Worm (Caenorhabditis elegans) whole organism, young adult: ENCODE data around the gene C25A8.1.

Experiments used
- C17E4.6 ChIP-seq: fragments of 200-800 bp; sonication (Bioruptor generic); IDR thresholded peaks from 2 replicates; pipeline ENCODE4 v1.3.6; 2022; ENCODE audit warnings: missing genetic modification reagents, missing genetic modification characterization, missing compliant biosample characterization
- F10E7.11 ChIP-seq: sonication (generic microtip); optimal IDR thresholded peaks from 2 replicates; lab custom pipeline; 2017; ENCODE audit warnings: mild to moderate bottlenecking, missing genetic modification characterization, moderate library complexity, missing compliant biosample characterization
- F33H1.4 ChIP-seq: fragments of 200-800 bp; sonication (Bioruptor generic); IDR thresholded peaks from 2 replicates; pipeline ENCODE4 v1.3.6; 2022; ENCODE audit warnings: missing genetic modification reagents, missing genetic modification characterization, missing compliant biosample characterization
- F49E8.2 ChIP-seq: sonication (generic microtip); optimal IDR thresholded peaks from 3 replicates; lab custom pipeline; 2017; ENCODE audit warnings: missing genetic modification characterization, mild to moderate bottlenecking, missing compliant biosample characterization, antibody characterized with exemption, moderate library complexity; ENCODE audit not compliant: insufficient read depth
- K11D2.4 ChIP-seq: fragments of 200-800 bp; sonication (Bioruptor generic); IDR thresholded peaks from 2 replicates; pipeline ENCODE4 v1.3.6; 2022; ENCODE audit warnings: missing genetic modification reagents, missing genetic modification characterization, missing compliant biosample characterization
- Y67H2A.10 ChIP-seq: fragments of 200-800 bp; sonication (Bioruptor generic); conservative IDR thresholded peaks from 2 replicates; pipeline ENCODE4 v1.3.6; 2022; ENCODE audit warnings: missing genetic modification reagents, missing genetic modification characterization, missing compliant biosample characterization
- Y79H2A.3 ChIP-seq: fragments of 200-800 bp; sonication (Bioruptor generic); conservative IDR thresholded peaks from 2 replicates; pipeline ENCODE4 v1.3.6; 2022; ENCODE audit warnings: missing genetic modification reagents, missing genetic modification characterization, missing compliant biosample characterization
- ZK185.1 ChIP-seq: sonication (generic microtip); optimal IDR thresholded peaks from 2 replicates; lab custom pipeline; 2016; ENCODE audit warnings: mild to moderate bottlenecking, missing genetic modification characterization, missing compliant biosample characterization; ENCODE audit not compliant: poor library complexity, severe bottlenecking
- akir-1 ChIP-seq: fragments of 200-800 bp; sonication (Bioruptor generic); optimal IDR thresholded peaks from 2 replicates; lab custom pipeline; 2018; ENCODE audit warnings: mild to moderate bottlenecking, missing genetic modification characterization, moderate library complexity, missing compliant biosample characterization
- ama-1 ChIP-seq, 3 experiments: fragments of 150-350 bp in 1 of 3; sonication (generic microtip) in 2 of 3; optimal IDR thresholded peaks; 2 replicates each; lab custom pipeline; 2014 to 2018; ENCODE audit warnings: missing biosample characterization in 2 of 3, missing genetic modification characterization in 2 of 3, missing genetic modification reagents in 2 of 3
- aptf-2 ChIP-seq: fragments of 200-800 bp; sonication (Bioruptor generic); conservative IDR thresholded peaks from 2 replicates; pipeline ENCODE4 v1.3.6; 2022; ENCODE audit warnings: missing genetic modification reagents, missing genetic modification characterization, missing compliant biosample characterization
- aptf-3 ChIP-seq: fragments of 200-800 bp; sonication (Bioruptor generic); IDR thresholded peaks from 2 replicates; pipeline ENCODE4 v1.3.6; 2022; ENCODE audit warnings: missing genetic modification characterization, missing compliant biosample characterization
- attf-3 ChIP-seq: fragments of 200-800 bp; sonication (Bioruptor generic); conservative IDR thresholded peaks from 2 replicates; pipeline ENCODE4 v1.3.6; 2022; ENCODE audit warnings: missing genetic modification reagents, missing genetic modification characterization, missing compliant biosample characterization
- attf-6 ChIP-seq: fragments of 200-800 bp; sonication (Bioruptor generic); IDR thresholded peaks from 2 replicates; pipeline ENCODE4 v1.3.6; 2022; ENCODE audit warnings: missing genetic modification reagents, missing genetic modification characterization, missing compliant biosample characterization
- cebp-2 ChIP-seq: fragments of 200-800 bp; sonication (Bioruptor generic); IDR thresholded peaks from 2 replicates; pipeline ENCODE4 v1.3.6; 2022; ENCODE audit warnings: missing genetic modification characterization, missing compliant biosample characterization
- die-1 ChIP-seq: sonication (generic microtip); optimal IDR thresholded peaks from 2 replicates; lab custom pipeline; 2016; ENCODE audit warnings: missing genotype, mild to moderate bottlenecking, missing genetic modification characterization, missing compliant biosample characterization
- efl-1 ChIP-seq: fragments of 150-350 bp; optimal IDR thresholded peaks from 2 replicates; lab custom pipeline; 2014; ENCODE audit warnings: missing biosample characterization, missing genetic modification reagents, missing genetic modification characterization
- egl-44 ChIP-seq: fragments of 200-800 bp; sonication (Bioruptor generic); IDR thresholded peaks from 2 replicates; pipeline ENCODE4 v1.3.6; 2022; ENCODE audit warnings: missing genetic modification reagents, missing genetic modification characterization, missing compliant biosample characterization
- egrh-3 ChIP-seq: fragments of 200-800 bp; sonication (Bioruptor generic); IDR thresholded peaks from 2 replicates; pipeline ENCODE4 v1.3.6; 2022; ENCODE audit warnings: missing genetic modification reagents, missing genetic modification characterization, missing compliant biosample characterization
- ets-4 ChIP-seq: fragments of 200-800 bp; sonication (Bioruptor generic); optimal IDR thresholded peaks from 2 replicates; lab custom pipeline; 2018; ENCODE audit warnings: mild to moderate bottlenecking, missing genetic modification characterization, missing compliant biosample characterization
- fkh-3 ChIP-seq: sonication (generic microtip); optimal IDR thresholded peaks from 2 replicates; lab custom pipeline; 2016; ENCODE audit warnings: mild to moderate bottlenecking, missing genetic modification characterization, missing compliant biosample characterization
- lsl-1 ChIP-seq: fragments of 200-800 bp; sonication (Bioruptor generic); optimal IDR thresholded peaks from 2 replicates; lab custom pipeline; 2018; ENCODE audit warnings: mild to moderate bottlenecking, missing genetic modification characterization, moderate library complexity, missing compliant biosample characterization
- madf-6 ChIP-seq: fragments of 200-800 bp; sonication (Bioruptor generic); IDR thresholded peaks from 2 replicates; pipeline ENCODE4 v1.3.6; 2022; ENCODE audit warnings: missing genetic modification reagents, missing genetic modification characterization, missing compliant biosample characterization
- madf-8 ChIP-seq: fragments of 200-800 bp; sonication (Bioruptor generic); conservative IDR thresholded peaks from 2 replicates; pipeline ENCODE4 v1.3.6; 2022; ENCODE audit warnings: missing genetic modification reagents, missing genetic modification characterization, missing compliant biosample characterization
- mel-28 ChIP-seq: sonication (generic microtip); optimal IDR thresholded peaks from 2 replicates; lab custom pipeline; 2016; ENCODE audit warnings: borderline replicate concordance, mild to moderate bottlenecking, missing genetic modification characterization, missing compliant biosample characterization
- nhr-90 ChIP-seq: sonication (generic microtip); optimal IDR thresholded peaks from 2 replicates; lab custom pipeline; 2016; ENCODE audit warnings: missing genotype, mild to moderate bottlenecking, missing genetic modification characterization, missing compliant biosample characterization
- rcor-1 ChIP-seq: fragments of 200-800 bp; sonication (Bioruptor generic); IDR thresholded peaks from 2 replicates; pipeline ENCODE4 v1.3.6; 2022; ENCODE audit warnings: missing genetic modification reagents, missing genetic modification characterization, missing compliant biosample characterization
- rpc-1 ChIP-seq, 2 experiments: fragments of 150-350 bp in 1 of 2; sonication (generic microtip) in 1 of 2; optimal IDR thresholded peaks; 2 replicates each; lab custom pipeline; 2014 to 2018; ENCODE audit warnings: missing biosample characterization in 1 of 2, missing genetic modification characterization in 1 of 2, missing genetic modification reagents in 1 of 2, missing genotype in 1 of 2
- snpc-1.1 ChIP-seq: sonication (generic microtip); optimal IDR thresholded peaks from 2 replicates; lab custom pipeline; 2017; ENCODE audit warnings: missing genetic modification characterization, mild to moderate bottlenecking, missing compliant biosample characterization, antibody characterized with exemption, moderate library complexity, missing genotype, missing genetic modification reagents; ENCODE audit not compliant: insufficient read depth
- snpc-3.4 ChIP-seq: sonication (generic microtip); optimal IDR thresholded peaks from 2 replicates; lab custom pipeline; 2017; ENCODE audit warnings: missing genetic modification characterization, mild to moderate bottlenecking, missing compliant biosample characterization, antibody characterized with exemption, moderate library complexity, missing genotype, missing genetic modification reagents
- snpc-4 ChIP-seq, 5 experiments: fragments of 150-350 bp in 1 of 5; sonication (generic microtip) in 4 of 5; optimal IDR thresholded peaks; 2 replicates each; lab custom pipeline; 2014 to 2018; ENCODE audit warnings: missing genetic modification characterization in 5 of 5, missing biosample characterization in 3 of 5, antibody characterized with exemption in 2 of 5, mild to moderate bottlenecking in 2 of 5, missing compliant biosample characterization in 2 of 5, missing genotype in 2 of 5, moderate library complexity in 2 of 5, missing genetic modification reagents in 1 of 5
- unc-62 ChIP-seq: fragments of 150-350 bp; optimal IDR thresholded peaks from 2 replicates; lab custom pipeline; 2014; ENCODE audit warnings: missing biosample characterization, missing genetic modification reagents, missing genetic modification characterization
- ztf-22 ChIP-seq: fragments of 200-800 bp; sonication (Bioruptor generic); optimal IDR thresholded peaks from 2 replicates; lab custom pipeline; 2018; ENCODE audit warnings: mild to moderate bottlenecking, missing genetic modification characterization, moderate library complexity, missing compliant biosample characterization
- ztf-25 ChIP-seq: fragments of 200-800 bp; sonication (Bioruptor generic); IDR thresholded peaks from 2 replicates; pipeline ENCODE4 v1.3.6; 2022; ENCODE audit warnings: missing genetic modification reagents, missing genetic modification characterization, missing compliant biosample characterization
- ztf-26 ChIP-seq: sonication (generic microtip); optimal IDR thresholded peaks from 2 replicates; lab custom pipeline; 2017; ENCODE audit warnings: missing genetic modification characterization, missing compliant biosample characterization

C25A8.1 gene

DNA sequence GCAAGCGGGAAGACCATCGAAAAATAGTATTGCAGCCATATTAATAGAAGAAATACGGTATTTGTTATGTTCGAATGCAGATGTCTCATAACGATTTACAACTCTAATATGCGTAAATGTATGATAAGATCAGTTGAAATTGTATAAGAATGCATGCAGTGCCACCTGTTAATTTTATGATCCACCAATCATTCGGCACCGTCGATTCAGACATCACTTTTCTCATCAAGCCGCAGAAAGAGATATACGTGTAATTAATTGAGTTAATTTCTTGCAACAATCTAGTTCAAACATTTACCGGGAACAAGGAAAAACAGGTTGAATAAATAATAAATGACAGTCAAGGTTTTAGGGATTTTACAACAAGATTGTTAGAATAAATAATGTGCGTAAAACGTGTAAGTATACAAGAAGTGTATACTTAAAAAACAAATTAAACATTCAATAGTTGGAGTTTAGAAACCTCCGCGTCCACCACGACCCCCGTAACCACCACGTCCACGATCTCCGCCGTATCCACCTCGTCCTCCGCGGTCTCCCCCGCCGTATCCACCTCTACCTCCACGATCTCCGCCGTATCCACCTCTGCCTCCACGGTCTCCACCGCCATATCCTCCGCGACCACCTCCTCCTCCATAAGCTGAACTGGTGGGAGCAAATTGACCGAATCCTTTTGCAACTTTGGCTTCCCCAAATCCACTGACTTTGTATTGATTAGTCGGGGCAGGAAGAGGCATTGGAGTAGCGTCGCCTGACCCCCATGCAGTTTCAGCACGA lies 36.6 kb upstream of the C25A8.1 start (continued):
- TF ChIP-seq efl-1 (GFP tag; lab: Kevin White, UChicago), result peak; percentile 0
- TF ChIP-seq attf-6 (GFP tag; lab: Robert Waterston, UW), result peak; percentile 84
- no peak for TF ChIP-seq Y79H2A.3 (GFP tag; lab: Robert Waterston, UW)
- TF ChIP-seq attf-3 (GFP tag; lab: Robert Waterston, UW), result no peak
- TF ChIP-seq Y67H2A.10 (GFP tag; lab: Robert Waterston, UW), result no peak

DNA sequence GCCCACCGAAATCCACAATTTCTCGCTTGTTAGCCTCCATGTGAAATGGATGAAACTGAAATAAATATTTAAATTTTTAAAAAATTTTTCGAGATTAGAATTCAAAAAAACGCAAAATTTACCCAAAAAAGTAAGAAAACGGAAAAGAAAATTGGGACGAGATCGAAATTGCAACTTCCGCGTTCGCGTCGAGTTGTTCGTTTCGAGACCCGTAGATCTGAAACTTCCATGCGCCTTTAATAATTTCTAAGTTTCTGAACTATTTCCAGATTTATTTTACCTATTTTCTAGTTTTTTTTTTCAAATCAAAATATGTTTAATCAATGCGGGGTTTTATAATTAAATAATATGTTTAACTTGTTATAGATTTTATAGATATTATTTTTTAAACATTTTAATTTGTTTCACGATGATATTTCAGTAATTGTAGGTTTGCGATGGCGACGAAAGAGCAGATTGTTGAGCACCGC lies 33.8 kb upstream of the C25A8.1 start, which contains the start of the genes pgl-1 and him-3:
TSS of gene pgl-1 (minus strand) at position 230 of the 470 bp plus-strand sequence.
TSS of gene him-3 (plus strand) at position 420 of the 470 bp plus-strand sequence.
- TF ChIP-seq snpc-4 (GFP tag; optimal IDR thresholded peaks at IDR 0.05; lab: Kevin White, UChicago), result no peak
- TF ChIP-seq snpc-4 (tag; optimal IDR thresholded peaks at IDR 0.05; lab: Kevin White, UChicago), result peak in 2 of 4 experiments; percentile 9 to 17
- peak; percentile 52 for TF ChIP-seq madf-6
- TF ChIP-seq efl-1 (GFP tag; lab: Kevin White, UChicago), result peak; percentile 56
- no peak for TF ChIP-seq F10E7.11
- TF ChIP-seq ztf-25 (GFP tag; lab: Robert Waterston, UW), result no peak
- no peak for TF ChIP-seq unc-62
- peak; percentile 72 for TF ChIP-seq F33H1.4 (GFP tag; lab: Robert Waterston, UW)
- TF ChIP-seq akir-1 (GFP tag; lab: Kevin White, UChicago), result no peak
- TF ChIP-seq egrh-3, result no peak

- no peak for TF ChIP-seq rcor-1 (GFP tag; lab: Robert Waterston, UW)
- TF ChIP-seq madf-6, result peak; percentile 43; the same call in 1 of the 2 replicates
- no peak for TF ChIP-seq mel-28 (tag; lab: Kevin White, UChicago)
- no peak for TF ChIP-seq aptf-3
- no peak for TF ChIP-seq snpc-4 (GFP tag; optimal IDR thresholded peaks at IDR 0.05; lab: Kevin White, UChicago)
- peak in 1 of 4 experiments; percentile 39 for TF ChIP-seq snpc-4 (tag; optimal IDR thresholded peaks at IDR 0.05; lab: Kevin White, UChicago)
- TF ChIP-seq ama-1 (optimal IDR thresholded peaks at IDR 0.05; lab: Kevin White, UChicago), result no peak
- TF ChIP-seq ama-1 (GFP tag; optimal IDR thresholded peaks at IDR 0.05; lab: Kevin White, UChicago), result no peak
- TF ChIP-seq attf-6 (GFP tag; lab: Robert Waterston, UW), result 0 out of 2 replicates have a peak, but pooled peaks have one; percentile 35
- no peak for TF ChIP-seq fkh-3 (tag; lab: Kevin White, UChicago)
- TF ChIP-seq Y67H2A.10 (GFP tag; lab: Robert Waterston, UW), result no peak
- 0 out of 2 replicates have a peak, but pooled peaks have one; percentile 13 for TF ChIP-seq egl-44 (GFP tag; lab: Robert Waterston, UW)
- TF ChIP-seq ztf-26 (tag; lab: Kevin White, UChicago), result no peak
- TF ChIP-seq madf-8, result no peak
- TF ChIP-seq K11D2.4 (GFP tag; lab: Robert Waterston, UW), result no peak
- TF ChIP-seq F49E8.2 (tag; lab: Kevin White, UChicago), result peak; percentile 44
- TF ChIP-seq F33H1.4 (GFP tag; lab: Robert Waterston, UW), result peak; percentile 16; the same call in 1 of the 2 replicates
- peak; percentile 61 for TF ChIP-seq snpc-3.4 (tag; lab: Kevin White, UChicago)
- TF ChIP-seq, all 124 proteins: peak for 7
These were observed 32.3 kb upstream of the C25A8.1 start for ce11 chrIV:6978625-6979024.

ce11 chrIV:6984449-6985380 lies 26.2 kb upstream of the C25A8.1 start:
- no peak for TF ChIP-seq nhr-90
- no peak for TF ChIP-seq snpc-3.4 (tag; lab: Kevin White, UChicago)
- no peak for TF ChIP-seq lsl-1 (GFP tag; lab: Kevin White, UChicago)
- TF ChIP-seq aptf-2 (GFP tag; lab: Robert Waterston, UW), result no peak
- TF ChIP-seq ets-4 (GFP tag; lab: Kevin White, UChicago), result no peak
- no peak for TF ChIP-seq ZK185.1 (tag; lab: Kevin White, UChicago)
- TF ChIP-seq snpc-1.1 (tag; lab: Kevin White, UChicago), result no peak
- TF ChIP-seq die-1 (tag; lab: Kevin White, UChicago), result no peak
- no peak for TF ChIP-seq cebp-2 (GFP tag; lab: Robert Waterston, UW)
- TF ChIP-seq rpc-1 (optimal IDR thresholded peaks at IDR 0.05; lab: Kevin White, UChicago), result no peak
- no peak for TF ChIP-seq rpc-1 (tag; optimal IDR thresholded peaks at IDR 0.05; lab: Kevin White, UChicago)
- no peak for TF ChIP-seq ztf-22 (GFP tag; lab: Kevin White, UChicago)
- TF ChIP-seq C17E4.6 (GFP tag; lab: Robert Waterston, UW), result no peak
